Worm (Caenorhabditis elegans) whole organism, early embryonic: ENCODE data around the gene Y77E11A.16.

Source experiments
- B0310.2 ChIP-seq: sonication (generic microtip); optimal IDR thresholded peaks from 2 replicates; lab custom pipeline; 2016; ENCODE audit warnings: mild to moderate bottlenecking, missing genetic modification characterization, missing compliant biosample characterization
- aly-1 ChIP-seq: sonication (generic microtip); optimal IDR thresholded peaks from 2 replicates; lab custom pipeline; 2016; ENCODE audit warnings: missing genetic modification characterization, missing compliant biosample characterization
- ama-1 ChIP-seq: fragments of 150-350 bp; optimal IDR thresholded peaks from 2 replicates; lab custom pipeline; 2014
- ceh-13 ChIP-seq: fragments of 200-800 bp; sonication (Bioruptor generic); optimal IDR thresholded peaks from 2 replicates; lab custom pipeline; 2018; ENCODE audit warnings: mild to moderate bottlenecking, missing genetic modification characterization, missing compliant biosample characterization
- flt-1 ChIP-seq: fragments of 200-800 bp; sonication (Bioruptor generic); IDR thresholded peaks from 2 replicates; pipeline ENCODE4 v1.3.6; 2022; ENCODE audit warnings: missing genetic modification characterization, missing compliant biosample characterization
- scrt-1 ChIP-seq: fragments of 200-800 bp; sonication (Bioruptor generic); IDR thresholded peaks from 2 replicates; pipeline ENCODE4 v1.3.6; 2022; ENCODE audit warnings: missing genetic modification characterization, missing compliant biosample characterization
- sea-1 ChIP-seq: fragments of 200-800 bp; sonication (Bioruptor generic); conservative IDR thresholded peaks from 2 replicates; pipeline ENCODE4 v1.3.6; 2022; ENCODE audit warnings: missing genetic modification characterization, missing compliant biosample characterization
- tra-4 ChIP-seq: sonication (generic microtip); optimal IDR thresholded peaks from 2 replicates; lab custom pipeline; 2017; ENCODE audit warnings: missing genetic modification characterization, missing compliant biosample characterization

DNA sequence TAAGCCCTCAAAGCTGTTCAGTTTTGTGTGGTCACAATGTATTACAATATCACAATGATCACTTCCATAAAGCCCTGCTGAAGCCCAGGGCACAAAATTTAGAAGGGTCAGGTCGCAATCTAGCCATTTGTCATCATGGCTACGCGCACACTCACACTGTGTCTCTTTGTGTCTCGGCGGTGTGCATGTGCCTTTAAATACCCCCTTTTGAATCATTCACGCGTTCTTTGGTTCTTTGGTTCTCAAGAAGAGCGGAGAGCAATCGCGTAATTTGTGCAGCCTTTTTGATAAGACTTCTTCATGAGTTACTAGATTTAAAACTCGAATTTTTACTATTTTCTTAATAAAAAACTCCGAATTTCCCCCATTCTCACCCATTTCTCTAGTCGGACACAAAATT is 30.2 kb upstream of the Y77E11A.16 start:
- TF ChIP-seq B0310.2 (tag; lab: Kevin White, UChicago) (no peak), scrt-1 (no peak), tra-4 (no peak), sea-1 (GFP tag; lab: Robert Waterston, UW) (no peak), flt-1 (no peak), ama-1 (no peak), ceh-13 (no peak), aly-1 (no peak)
